Worm (Caenorhabditis elegans): ENCODE data around the gene F25E5.5.

DNA sequence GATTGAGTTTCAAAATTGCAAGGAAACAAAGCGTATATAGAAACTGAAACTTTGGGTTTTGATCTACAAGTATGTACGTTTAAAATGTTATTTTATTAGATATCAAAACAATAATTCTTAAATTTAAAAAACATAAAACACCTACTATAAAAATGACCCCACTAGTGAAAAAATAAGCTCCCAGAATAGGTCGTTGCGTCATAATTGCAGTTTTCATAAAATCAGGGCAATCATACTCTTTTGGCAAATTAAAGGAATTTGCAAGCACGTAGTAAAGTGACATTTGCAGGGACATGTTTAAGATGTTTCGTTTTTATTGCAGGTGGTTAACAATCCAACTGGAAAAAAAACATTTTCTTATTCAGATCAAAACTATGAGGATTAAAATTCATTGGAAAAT is 38.5 kb upstream of the F25E5.5 start, which contains the start of gene srt-6:
- TF ChIP-seq zag-1 (tag; optimal IDR thresholded peaks at IDR 0.05) (no peak), F16B12.6 (tag; optimal IDR thresholded peaks at IDR 0.05) (no peak), unc-62 (GFP tag; optimal IDR thresholded peaks at IDR 0.05) (no peak), nhr-11 (tag; optimal IDR thresholded peaks at IDR 0.05) (no peak), snpc-4 (tag; optimal IDR thresholded peaks at IDR 0.05) (no peak)

Measured in whole organism, L1 larva.